Fruit fly (Drosophila melanogaster) whole organism, embryonic: ENCODE data around the gene Ccdc58.

Experiments used
- ATbp ChIP-seq: fragments of 200-800 bp; sonication (Bioruptor generic); optimal IDR thresholded peaks from 2 replicates; lab custom pipeline; 2017; ENCODE audit warnings: missing biosample characterization, mild to moderate bottlenecking, missing genetic modification characterization, missing genetic modification reagents
- Ada2b ChIP-seq: fragments of 200-800 bp; sonication (Bioruptor generic); IDR thresholded peaks from 2 replicates; pipeline ENCODE4 v1.3.6; 2022; ENCODE audit warnings: missing biosample characterization, missing genetic modification characterization
- Bdp1 ChIP-seq: fragments of 200-800 bp; sonication (Bioruptor generic); optimal IDR thresholded peaks from 3 replicates; lab custom pipeline; 2016; ENCODE audit warnings: missing biosample characterization, missing genetic modification characterization
- CG10979 ChIP-seq: fragments of 200-800 bp; sonication (Bioruptor generic); optimal IDR thresholded peaks from 2 replicates; lab custom pipeline; 2018; ENCODE audit warnings: missing biosample characterization, mild to moderate bottlenecking, missing genetic modification characterization, moderate library complexity
- CG12219 ChIP-seq: fragments of 200-800 bp; sonication (Bioruptor generic); optimal IDR thresholded peaks from 3 replicates; lab custom pipeline; 2018; ENCODE audit warnings: missing biosample characterization, mild to moderate bottlenecking, missing genetic modification characterization
- CG12299 ChIP-seq: fragments of 200-800 bp; sonication (Bioruptor generic); optimal IDR thresholded peaks from 2 replicates; lab custom pipeline; 2018; ENCODE audit warnings: missing biosample characterization, mild to moderate bottlenecking, missing genetic modification characterization
- CG14050 ChIP-seq: fragments of 200-800 bp; sonication (Bioruptor generic); IDR thresholded peaks from 3 replicates; pipeline ENCODE4 v1.3.6; 2022; ENCODE audit warnings: missing biosample characterization, missing genetic modification characterization
- CG14667 ChIP-seq: fragments of 200-800 bp; sonication (Bioruptor generic); IDR thresholded peaks from 2 replicates; pipeline ENCODE4 v1.3.6; 2022; ENCODE audit warnings: missing biosample characterization, missing genetic modification characterization
- CG14965 ChIP-seq: fragments of 200-800 bp; sonication (Bioruptor generic); optimal IDR thresholded peaks from 2 replicates; lab custom pipeline; 2016; ENCODE audit warnings: missing biosample characterization, missing genetic modification characterization, borderline replicate concordance
- CG15073 ChIP-seq: fragments of 200-800 bp; sonication (Bioruptor generic); optimal IDR thresholded peaks from 2 replicates; lab custom pipeline; 2016; ENCODE audit warnings: missing biosample characterization, missing genetic modification characterization
- CG1529 ChIP-seq: fragments of 200-800 bp; sonication (Bioruptor generic); optimal IDR thresholded peaks from 3 replicates; lab custom pipeline; 2018; ENCODE audit warnings: missing biosample characterization, missing genetic modification characterization
- CG1602 ChIP-seq: fragments of 200-800 bp; sonication (Bioruptor generic); optimal IDR thresholded peaks from 3 replicates; lab custom pipeline; 2016; ENCODE audit warnings: missing biosample characterization, missing genetic modification characterization
- CG1647 ChIP-seq: fragments of 200-800 bp; sonication (Bioruptor generic); optimal IDR thresholded peaks from 3 replicates; lab custom pipeline; 2016; ENCODE audit warnings: missing biosample characterization, missing genetic modification characterization
- CG17829 ChIP-seq: fragments of 200-800 bp; optimal IDR thresholded peaks from 2 replicates; lab custom pipeline; 2019; ENCODE audit warnings: missing biosample characterization, mild to moderate bottlenecking, missing genetic modification characterization, moderate library complexity
- CG1792 ChIP-seq: fragments of 200-800 bp; sonication (Bioruptor generic); optimal IDR thresholded peaks from 2 replicates; lab custom pipeline; 2016; ENCODE audit warnings: missing biosample characterization, missing genetic modification characterization
- CG18619 ChIP-seq: fragments of 200-800 bp; sonication (Bioruptor generic); optimal IDR thresholded peaks from 3 replicates; lab custom pipeline; 2017; ENCODE audit warnings: missing biosample characterization, mild to moderate bottlenecking, missing genetic modification characterization
- CG2712 ChIP-seq: fragments of 200-800 bp; optimal IDR thresholded peaks from 3 replicates; lab custom pipeline; 2019; ENCODE audit warnings: missing biosample characterization, mild to moderate bottlenecking, missing genetic modification characterization, moderate library complexity
- CG2889 ChIP-seq: fragments of 200-800 bp; sonication (Bioruptor generic); IDR thresholded peaks from 3 replicates; pipeline ENCODE4 v1.3.6; 2022; ENCODE audit warnings: missing biosample characterization, missing genetic modification characterization
- CG3281 ChIP-seq: fragments of 200-800 bp; sonication (Bioruptor generic); optimal IDR thresholded peaks from 3 replicates; lab custom pipeline; 2017; ENCODE audit warnings: missing biosample characterization, mild to moderate bottlenecking, missing genetic modification characterization
- CG4404 ChIP-seq: fragments of 200-800 bp; sonication (Bioruptor generic); IDR thresholded peaks from 2 replicates; pipeline ENCODE4 v1.3.6; 2022; ENCODE audit warnings: missing biosample characterization, missing genetic modification characterization
- CG4707 ChIP-seq: fragments of 200-800 bp; sonication (Bioruptor generic); optimal IDR thresholded peaks from 2 replicates; lab custom pipeline; 2018; ENCODE audit warnings: missing biosample characterization, mild to moderate bottlenecking, missing genetic modification characterization, moderate library complexity
- CG6683 ChIP-seq: fragments of 200-800 bp; sonication (Bioruptor generic); optimal IDR thresholded peaks from 2 replicates; lab custom pipeline; 2017; ENCODE audit warnings: missing biosample characterization, mild to moderate bottlenecking, missing genetic modification characterization, missing genetic modification reagents
- CG6765 ChIP-seq: fragments of 200-800 bp; sonication (Bioruptor generic); optimal IDR thresholded peaks from 3 replicates; lab custom pipeline; 2017; ENCODE audit warnings: missing biosample characterization, mild to moderate bottlenecking, missing genetic modification characterization
- CG8944 ChIP-seq: fragments of 200-800 bp; sonication (Bioruptor generic); optimal IDR thresholded peaks from 3 replicates; lab custom pipeline; 2016; ENCODE audit warnings: missing biosample characterization, missing genetic modification characterization
- CG9817 ChIP-seq: fragments of 200-800 bp; sonication (Bioruptor generic); optimal IDR thresholded peaks from 2 replicates; lab custom pipeline; 2018; ENCODE audit warnings: missing biosample characterization, mild to moderate bottlenecking, missing genetic modification characterization, moderate library complexity
- CrebB ChIP-seq: fragments of 200-800 bp; sonication (Bioruptor generic); optimal IDR thresholded peaks from 3 replicates; lab custom pipeline; 2018; ENCODE audit warnings: missing biosample characterization, mild to moderate bottlenecking, missing genetic modification characterization
- Dref ChIP-seq: fragments of 200-800 bp; sonication (Bioruptor generic); IDR thresholded peaks from 2 replicates; pipeline ENCODE4 v1.3.6; 2022; ENCODE audit warnings: missing biosample characterization, missing genetic modification characterization
- Ets97D ChIP-seq: fragments of 200-800 bp; sonication (Bioruptor generic); optimal IDR thresholded peaks from 3 replicates; lab custom pipeline; 2016; ENCODE audit warnings: missing biosample characterization, missing genetic modification characterization
- HmgD ChIP-seq: fragments of 200-800 bp; sonication (Bioruptor generic); optimal IDR thresholded peaks from 3 replicates; lab custom pipeline; 2016; ENCODE audit warnings: missing biosample characterization, missing genetic modification characterization
- Hr51 ChIP-seq, 2 experiments: fragments of 200-800 bp; sonication (Bioruptor generic); optimal IDR thresholded peaks; 2 replicates in 1 of 2; 3 replicates in 1 of 2; lab custom pipeline; 2016 to 2018; ENCODE audit warnings: missing biosample characterization in 2 of 2, missing genetic modification characterization in 2 of 2, mild to moderate bottlenecking in 1 of 2, moderate library complexity in 1 of 2
- Optix ChIP-seq: fragments of 200-800 bp; sonication (Bioruptor generic); IDR thresholded peaks from 3 replicates; pipeline ENCODE4 v1.3.6; 2022; ENCODE audit warnings: missing biosample characterization, missing genetic modification characterization
- Stat92E ChIP-seq, 3 experiments: fragments of >200 bp in 2 of 3; fragments of 200-800 bp in 1 of 3; sonication (Bioruptor generic) in 1 of 3; optimal IDR thresholded peaks; 2 replicates each; lab custom pipeline; 2017 to 2019; ENCODE audit warnings: missing biosample characterization in 3 of 3, missing genetic modification characterization in 3 of 3, mild to moderate bottlenecking in 1 of 3, moderate library complexity in 1 of 3
- bcd ChIP-seq: fragments of 200-800 bp; sonication (Bioruptor generic); optimal IDR thresholded peaks from 2 replicates; lab custom pipeline; 2017; ENCODE audit warnings: missing biosample characterization, mild to moderate bottlenecking, missing genetic modification characterization
- btn ChIP-seq: fragments of 200-800 bp; sonication (Bioruptor generic); optimal IDR thresholded peaks from 2 replicates; lab custom pipeline; 2016; ENCODE audit warnings: missing biosample characterization, missing genetic modification characterization
- dmrt99B ChIP-seq: fragments of 200-800 bp; sonication (Bioruptor generic); optimal IDR thresholded peaks from 2 replicates; lab custom pipeline; 2018; ENCODE audit warnings: missing biosample characterization, mild to moderate bottlenecking, missing genetic modification characterization, moderate library complexity
- en ChIP-seq: fragments of 200-800 bp; sonication (Bioruptor generic); optimal IDR thresholded peaks from 2 replicates; lab custom pipeline; 2016; ENCODE audit warnings: missing biosample characterization, missing genetic modification characterization
- eve ChIP-seq, 2 experiments: fragments of >200 bp; optimal IDR thresholded peaks; 2 replicates each; lab custom pipeline; 2017; ENCODE audit warnings: missing biosample characterization in 2 of 2, missing genetic modification characterization in 2 of 2
- gro ChIP-seq: fragments of 200-800 bp; sonication (Bioruptor generic); optimal IDR thresholded peaks from 2 replicates; lab custom pipeline; 2016; ENCODE audit warnings: missing biosample characterization, missing genetic modification characterization
- ham ChIP-seq: fragments of 200-800 bp; sonication (Bioruptor generic); IDR thresholded peaks from 2 replicates; pipeline ENCODE4 v1.3.6; 2022; ENCODE audit warnings: missing biosample characterization, missing genetic modification characterization
- nau ChIP-seq: fragments of 200-800 bp; sonication (Bioruptor generic); optimal IDR thresholded peaks from 3 replicates; lab custom pipeline; 2017; ENCODE audit warnings: missing biosample characterization, mild to moderate bottlenecking, missing genetic modification characterization, missing genetic modification reagents
- nerfin-1 ChIP-seq: fragments of 200-800 bp; sonication (Bioruptor generic); optimal IDR thresholded peaks from 3 replicates; lab custom pipeline; 2019; ENCODE audit warnings: missing biosample characterization, mild to moderate bottlenecking, missing genetic modification characterization, moderate library complexity
- nom ChIP-seq: fragments of 200-800 bp; sonication (Bioruptor generic); optimal IDR thresholded peaks from 2 replicates; lab custom pipeline; 2017; ENCODE audit warnings: missing biosample characterization, missing genetic modification characterization, mild to moderate bottlenecking, moderate library complexity, missing genetic modification reagents
- sim ChIP-seq: fragments of 200-800 bp; sonication (Bioruptor generic); IDR thresholded peaks from 2 replicates; pipeline ENCODE4 v1.3.6; 2022; ENCODE audit warnings: missing biosample characterization, missing genetic modification characterization
- sr ChIP-seq: fragments of 200-800 bp; sonication (Bioruptor generic); IDR thresholded peaks from 3 replicates; pipeline ENCODE4 v1.3.6; 2022; ENCODE audit warnings: missing biosample characterization, missing genetic modification characterization
- tio ChIP-seq: fragments of 200-800 bp; sonication (Bioruptor generic); optimal IDR thresholded peaks from 2 replicates; lab custom pipeline; 2017; ENCODE audit warnings: missing biosample characterization, missing genetic modification characterization, inconsistent platforms
- trh ChIP-seq: fragments of 200-800 bp; sonication (Bioruptor generic); optimal IDR thresholded peaks from 2 replicates; lab custom pipeline; 2016; ENCODE audit warnings: missing biosample characterization, missing genetic modification characterization
- twi ChIP-seq: fragments of 200-800 bp; optimal IDR thresholded peaks from 2 replicates; lab custom pipeline; 2019; ENCODE audit warnings: missing biosample characterization, mild to moderate bottlenecking, missing genetic modification characterization, moderate library complexity
- unpg ChIP-seq: fragments of 200-800 bp; sonication (Bioruptor generic); optimal IDR thresholded peaks from 3 replicates; lab custom pipeline; 2018; ENCODE audit warnings: missing biosample characterization, mild to moderate bottlenecking, missing genetic modification characterization, moderate library complexity
- z ChIP-seq: fragments of 200-800 bp; sonication (Bioruptor generic); IDR thresholded peaks from 3 replicates; pipeline ENCODE4 v1.3.6; 2022; ENCODE audit warnings: missing biosample characterization, missing genetic modification characterization

The Ccdc58 gene

dm6 chr3L:19817807-19818531 lies 13.0 kb downstream of the Ccdc58 start, which contains the start of the genes Fibp and Deaf1 (continued):
- peak; percentile 54 for TF ChIP-seq CG10979
- TF ChIP-seq CG2889 (GFP tag; lab: Robert Waterston, UW) = peak; percentile 62; the same call in 1 of the 3 replicates
- TF ChIP-seq CG14050 = peak; percentile 54; the same call in 2 of the 3 replicates
- peak; percentile 74 for TF ChIP-seq Dref (GFP tag; lab: Robert Waterston, UW)
- TF ChIP-seq CG14965 (GFP tag; lab: Kevin White, UChicago) = no peak
- TF ChIP-seq CG14667 (GFP tag; lab: Robert Waterston, UW) = peak; percentile 55; the same call in 1 of the 2 replicates
- peak; percentile 67 for TF ChIP-seq CG1647 (GFP tag; lab: Kevin White, UChicago)
- peak; percentile 78 for TF ChIP-seq CG8944 (GFP tag; lab: Kevin White, UChicago)
- no peak for TF ChIP-seq nau (GFP tag; lab: Kevin White, UChicago)
- TF ChIP-seq CG12299 = peak; percentile 41
- peak; percentile 46 for TF ChIP-seq CG1792 (GFP tag; lab: Kevin White, UChicago)
- TF ChIP-seq unpg (GFP tag; lab: Kevin White, UChicago) = peak; percentile 61
- TF ChIP-seq sr (GFP tag; lab: Robert Waterston, UW) = no peak
- TF ChIP-seq btn = no peak
- TF ChIP-seq Optix (GFP tag; lab: Robert Waterston, UW) = no peak
- peak; percentile 80 for TF ChIP-seq CG9817
- TF ChIP-seq CrebB = no peak
- peak; percentile 61 for TF ChIP-seq CG18619 (GFP tag; lab: Kevin White, UChicago)
- TF ChIP-seq z (GFP tag; lab: Robert Waterston, UW) = no peak
- no peak for TF ChIP-seq ham (GFP tag; lab: Robert Waterston, UW)
- no peak for TF ChIP-seq eve (GFP tag; optimal IDR thresholded peaks at IDR 0.05; lab: Kevin White, UChicago)
- peak; percentile 67 for TF ChIP-seq CG3281
- TF ChIP-seq CG1529 (GFP tag; lab: Kevin White, UChicago) = peak; percentile 29
- peak; percentile 58 for TF ChIP-seq gro
- peak; percentile 57 for TF ChIP-seq trh
- TF ChIP-seq CG15073 (GFP tag; lab: Kevin White, UChicago) = peak; percentile 7
- TF ChIP-seq CG1602 = peak; percentile 83
- no peak for TF ChIP-seq CG4707 (GFP tag; lab: Kevin White, UChicago)
- no peak for TF ChIP-seq ATbp
- peak; percentile 85 for TF ChIP-seq CG17829 (tag; lab: Kevin White, UChicago)
- TF ChIP-seq CG6683 (GFP tag; lab: Kevin White, UChicago) = peak; percentile 16
- no peak for TF ChIP-seq CG6765 (GFP tag; lab: Kevin White, UChicago)
- peak; percentile 69 for TF ChIP-seq nerfin-1 (tag; lab: Kevin White, UChicago)
- TF ChIP-seq Bdp1 = peak; percentile 22
- peak; percentile 73 to 82 for TF ChIP-seq Hr51 (GFP tag; optimal IDR thresholded peaks at IDR 0.05; lab: Kevin White, UChicago)
- peak; percentile 47; the same call in 1 of the 2 replicates for TF ChIP-seq Ada2b
- TF ChIP-seq twi (tag; lab: Kevin White, UChicago) = peak; percentile 64
- TF ChIP-seq sim (GFP tag; lab: Robert Waterston, UW) = no peak
- peak; percentile 84 for TF ChIP-seq HmgD (GFP tag; lab: Kevin White, UChicago)
- TF ChIP-seq CG2712 (tag; lab: Kevin White, UChicago) = peak; percentile 81
- TF ChIP-seq nom (GFP tag; lab: Kevin White, UChicago) = no peak
- TF ChIP-seq dmrt99B (tag; lab: Kevin White, UChicago) = no peak
- TF ChIP-seq Ets97D (GFP tag; lab: Kevin White, UChicago) = peak; percentile 72
- no peak for TF ChIP-seq CG12219 (GFP tag; lab: Kevin White, UChicago)
- peak; percentile 68 for TF ChIP-seq bcd (GFP tag; lab: Kevin White, UChicago)
- TF ChIP-seq Stat92E (GFP tag; optimal IDR thresholded peaks at IDR 0.05; lab: Kevin White, UChicago) = peak in 1 of 3 experiments; percentile 7
- peak; percentile 49; the same call in 1 of the 2 replicates for TF ChIP-seq CG4404 (GFP tag; lab: Robert Waterston, UW)
- TF ChIP-seq tio (GFP tag; lab: Kevin White, UChicago) = no peak
- no peak for TF ChIP-seq en (GFP tag; lab: Kevin White, UChicago)
